Fruit fly (Drosophila melanogaster) whole organism, prepupa: ENCODE data around the gene CG32271.

Source experiments
- Eip93F ChIP-seq: fragments of 200-800 bp; sonication (Bioruptor generic); optimal IDR thresholded peaks from 2 replicates; lab custom pipeline; 2016; ENCODE audit warnings: missing biosample characterization, mild to moderate bottlenecking, missing genetic modification characterization
- Gug ChIP-seq: fragments of 200-800 bp; sonication (Bioruptor generic); IDR thresholded peaks from 2 replicates; pipeline ENCODE4 v1.3.6; 2022; ENCODE audit warnings: missing biosample characterization, missing genetic modification characterization
- fd59A ChIP-seq: fragments of 200-800 bp; sonication (Bioruptor generic); optimal IDR thresholded peaks from 2 replicates; lab custom pipeline; 2017; ENCODE audit warnings: missing biosample characterization, mild to moderate bottlenecking, missing genetic modification characterization, missing genetic modification reagents
- lz ChIP-seq: fragments of 200-800 bp; sonication (Bioruptor generic); optimal IDR thresholded peaks from 3 replicates; lab custom pipeline; 2016; ENCODE audit warnings: missing biosample characterization, missing genetic modification characterization
- net ChIP-seq: fragments of 200-800 bp; sonication (Bioruptor generic); optimal IDR thresholded peaks from 3 replicates; lab custom pipeline; 2016; ENCODE audit warnings: missing biosample characterization, missing genetic modification characterization
- svp ChIP-seq: fragments of 200-800 bp; sonication (Bioruptor generic); peaks from one replicate; lab custom pipeline; 2016; ENCODE audit warnings: missing biosample characterization, missing genetic modification characterization

DNA sequence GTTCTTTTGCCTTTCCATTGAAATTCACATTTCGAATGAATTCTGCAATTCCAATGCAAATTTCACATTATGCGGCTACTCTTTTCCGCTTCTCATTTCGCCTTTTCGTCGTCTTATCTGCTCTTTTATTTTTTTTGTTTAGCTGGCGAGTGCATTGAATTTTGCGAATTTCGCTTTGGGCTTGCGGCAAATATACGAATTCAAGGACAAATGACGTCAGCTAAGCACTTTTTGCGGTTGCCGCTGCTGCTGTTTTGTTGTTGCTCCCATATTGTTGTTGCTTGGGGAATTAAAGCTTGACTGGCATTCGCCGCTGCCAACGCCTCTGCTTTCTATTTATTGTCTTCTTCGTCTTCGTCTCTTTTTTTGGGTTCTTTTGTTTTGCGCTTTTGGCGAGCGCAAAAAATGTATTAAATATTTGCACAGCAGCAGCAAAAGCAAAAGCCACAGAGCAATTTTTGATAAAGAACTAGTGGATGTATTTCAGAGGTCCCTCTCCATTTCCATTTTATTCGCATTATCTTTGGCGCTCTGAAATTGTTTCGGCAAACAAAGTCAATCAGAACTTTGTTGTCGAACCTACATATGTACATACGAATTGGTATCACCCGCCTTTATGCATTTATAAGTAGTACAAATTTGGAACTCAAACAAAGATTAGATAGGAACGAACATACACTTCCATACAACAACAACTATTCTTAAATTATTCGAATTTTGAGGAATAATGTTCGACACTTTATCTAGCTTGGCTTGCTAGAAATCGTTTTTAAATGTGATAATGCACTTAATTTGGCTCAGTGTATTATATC is 37.0 kb upstream of the CG32271 start:
- TF ChIP-seq net (GFP tag; lab: Kevin White, UChicago) (peak; percentile 69), Eip93F (GFP tag; lab: Kevin White, UChicago) (peak; percentile 69), fd59A (peak; percentile 71), svp (GFP tag; lab: Kevin White, UChicago) (peak; percentile 93), Gug (GFP tag; lab: Robert Waterston, UW) (no peak), lz (GFP tag; lab: Kevin White, UChicago) (peak; percentile 52)
